Worm (Caenorhabditis elegans): ENCODE measurements around the gene pqbp-1.1.

DNA sequence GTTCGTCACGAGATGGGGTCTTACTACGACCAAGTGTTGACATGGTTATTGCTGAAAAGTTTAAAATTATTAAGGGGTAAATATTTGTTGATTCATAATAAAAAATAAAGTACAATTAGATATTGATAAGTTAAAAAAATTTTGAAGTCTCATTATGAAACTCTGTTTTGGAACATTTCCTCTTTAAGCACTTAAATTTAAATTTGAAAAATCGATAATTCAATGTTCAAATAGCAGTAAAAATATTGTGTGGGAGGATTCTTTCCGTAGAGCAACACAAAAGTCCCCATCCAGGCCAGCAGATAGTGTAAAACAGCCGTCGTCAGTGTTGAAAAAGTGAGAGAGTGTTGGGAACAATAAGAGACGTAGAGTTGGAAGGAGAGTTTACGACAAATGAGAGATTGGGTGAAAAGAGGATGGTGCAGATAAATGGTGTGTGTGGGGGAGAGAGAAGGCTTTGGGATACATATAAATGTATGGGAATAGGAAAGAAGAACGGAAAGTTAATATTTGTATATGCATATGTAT is 2.8 kb upstream of the pqbp-1.1 start, which contains the start of gene pat-6:
- no peak for TF ChIP-seq dao-5 (tag; optimal IDR thresholded peaks at IDR 0.05)
- TF ChIP-seq him-1 (tag; optimal IDR thresholded peaks at IDR 0.05), result no peak

Measured in whole organism, L4/young adult.